Worm (Caenorhabditis elegans) whole organism, young adult: ENCODE results near the gene W02G9.4.

Source experiments
- ccch-3 ChIP-seq: fragments of 200-800 bp; sonication (Bioruptor generic); optimal IDR thresholded peaks from 2 replicates; lab custom pipeline; 2018; ENCODE audit warnings: mild to moderate bottlenecking, missing genetic modification characterization, missing compliant biosample characterization
- dpff-1 ChIP-seq: sonication (generic microtip); optimal IDR thresholded peaks from 2 replicates; lab custom pipeline; 2017; ENCODE audit warnings: mild to moderate bottlenecking, missing genetic modification characterization, missing compliant biosample characterization
- zfh-2 ChIP-seq: fragments of 200-800 bp; sonication (Bioruptor generic); conservative IDR thresholded peaks from 2 replicates; pipeline ENCODE4 v1.3.6; 2022; ENCODE audit warnings: missing genetic modification reagents, missing genetic modification characterization, missing compliant biosample characterization

DNA sequence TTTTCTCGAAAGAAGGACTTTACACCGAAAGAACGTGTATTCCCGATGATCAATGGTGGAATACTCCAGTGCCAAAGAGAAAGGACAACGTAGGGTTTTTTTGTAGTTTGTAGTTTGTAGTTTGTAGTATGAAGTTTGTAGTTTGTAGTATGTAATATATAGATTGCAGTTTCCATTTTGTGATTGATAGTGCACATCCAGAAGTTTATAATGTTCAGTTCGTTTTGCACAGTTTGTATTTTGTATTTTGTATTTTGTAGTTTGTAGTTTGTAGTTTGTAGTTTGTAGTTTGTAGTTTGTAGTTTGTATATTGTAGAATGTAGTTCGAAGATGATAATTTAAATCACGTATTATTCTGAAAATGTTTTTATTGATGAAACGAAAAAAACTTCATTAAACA, 49.2 kb upstream of the W02G9.4 start:
- TF ChIP-seq ccch-3 (no peak), zfh-2 (no peak), dpff-1 (no peak)
